Worm (Caenorhabditis elegans): ENCODE measurements around the gene Y53G8AR.6.
A peak's percentile ranks its signal among the peaks of the same experiment; 100 is the strongest.

DNA sequence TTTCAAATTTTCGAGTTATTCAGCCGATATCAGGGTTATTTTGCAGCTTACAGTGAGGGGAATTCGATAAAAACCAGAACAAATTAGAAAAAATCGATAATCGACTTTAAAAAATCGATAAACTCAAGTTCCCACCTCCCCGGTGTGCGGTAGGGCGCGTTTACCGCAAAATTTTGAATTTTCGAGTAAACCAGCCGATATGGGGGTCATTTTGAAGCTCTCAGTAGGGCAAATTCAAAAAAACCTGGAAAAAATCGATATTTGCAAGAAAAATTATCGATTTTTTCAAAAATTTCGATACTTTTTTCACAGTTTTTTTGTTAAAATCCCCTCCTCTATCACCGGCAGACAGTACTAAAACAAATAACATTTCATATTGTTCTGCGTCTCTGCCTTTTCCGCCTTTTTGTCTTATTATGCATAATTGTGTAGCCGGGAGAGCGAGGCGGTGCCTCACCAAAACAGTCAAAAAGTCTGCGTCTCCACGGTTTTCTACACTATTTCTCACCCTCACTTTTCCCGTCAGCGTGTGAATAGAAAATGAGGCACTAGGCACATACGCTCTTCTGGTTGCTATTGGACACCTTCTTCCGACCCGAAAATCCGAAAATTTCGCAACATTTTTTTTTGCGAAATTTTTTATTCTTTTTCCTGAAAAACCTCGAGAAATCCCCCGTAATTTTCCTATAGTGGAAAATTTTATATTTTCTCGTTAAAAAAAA, 16.5 kb downstream of the Y53G8AR.6 start, which contains the start of gene ral-1:
- TF ChIP-seq T22C8.4 (GFP tag; IDR thresholded peaks at IDR 0.05) = peak; percentile 84
- TF ChIP-seq klf-2 (GFP tag; conservative IDR thresholded peaks at IDR 0.05) = no peak
- TF ChIP-seq flt-1 (GFP tag; IDR thresholded peaks at IDR 0.05) = no peak
- no peak for TF ChIP-seq ztf-29 (GFP tag; IDR thresholded peaks at IDR 0.05)
- TF ChIP-seq ref-1 (GFP tag; conservative IDR thresholded peaks at IDR 0.05) = no peak
- no peak for TF ChIP-seq tab-1 (GFP tag; IDR thresholded peaks at IDR 0.05)
- TF ChIP-seq cog-1 (tag; optimal IDR thresholded peaks at IDR 0.05) = no peak
- TF ChIP-seq med-1 (GFP tag; optimal IDR thresholded peaks at IDR 0.05; ENCODE audit: insufficient read depth) = no peak
